Fruit fly (Drosophila melanogaster): ENCODE results near the gene Nepl6.

Gene Nepl6

DNA sequence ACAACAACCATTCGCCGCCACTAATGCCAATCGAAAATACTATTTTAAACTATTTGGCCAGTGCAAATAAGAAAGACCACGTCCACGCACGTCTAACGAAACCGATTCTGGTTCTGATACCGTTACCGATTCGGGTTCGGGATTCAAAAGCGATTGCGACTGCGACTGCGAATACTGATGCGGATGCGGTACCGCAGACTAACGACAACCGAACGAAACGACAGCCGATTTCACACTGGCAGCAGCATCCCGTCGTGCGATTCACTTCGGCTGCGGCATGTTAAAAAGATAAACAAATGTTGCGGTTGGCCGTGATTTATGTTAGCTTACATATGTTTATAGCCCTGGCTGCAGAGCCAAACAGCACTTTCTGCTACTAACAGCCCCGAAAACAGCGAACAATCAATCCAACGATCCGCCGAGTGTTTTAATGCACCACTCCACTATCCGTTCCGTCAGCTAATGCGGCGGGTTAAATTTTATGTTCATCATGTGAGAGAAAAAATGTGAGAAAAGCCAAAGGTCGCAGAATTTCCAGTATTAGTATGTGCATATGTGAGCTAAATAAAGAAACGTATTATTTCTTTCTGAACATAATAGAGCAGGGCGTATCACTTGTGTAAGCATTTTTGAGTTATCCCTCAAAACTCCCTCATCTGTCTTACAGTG is 25.9 kb upstream of the Nepl6 start, which contains the start of gene DIP-epsilon:
Gene DIP-epsilon, minus strand, starts transcription at position 238 of the 669 bp plus-strand sequence.
- no peak for TF ChIP-seq Clk (GFP tag; optimal IDR thresholded peaks at IDR 0.05)
- TF ChIP-seq ovo (GFP tag; optimal IDR thresholded peaks at IDR 0.05) = no peak
- TF ChIP-seq CG1620 (GFP tag; optimal IDR thresholded peaks at IDR 0.05) = no peak
- TF ChIP-seq CG12768 (GFP tag; optimal IDR thresholded peaks at IDR 0.05) = no peak

DNA sequence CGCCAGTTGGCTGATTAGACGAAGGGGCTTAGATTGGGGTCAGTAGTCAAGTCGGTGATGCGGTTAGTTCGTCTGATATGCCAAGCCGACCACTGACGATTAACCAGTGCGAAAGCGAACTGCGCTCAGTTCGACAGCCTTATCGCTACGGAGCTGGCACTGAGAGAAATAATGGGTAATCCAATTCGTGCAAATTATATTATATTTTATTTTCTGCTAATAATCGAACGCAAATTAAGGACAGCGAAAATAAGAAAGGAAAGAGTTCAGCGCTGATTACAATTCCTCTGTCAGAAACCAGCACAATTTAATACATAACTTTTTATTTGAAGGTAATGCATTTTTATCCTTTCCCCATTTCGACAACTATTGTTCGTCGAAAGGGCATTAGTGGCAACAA is 11.8 kb upstream of the Nepl6 start, which contains the start of gene CG42369:
Gene CG42369, minus strand, starts transcription at position 101 of the 400 bp plus-strand sequence.
- TF ChIP-seq CG5204 (GFP tag; optimal IDR thresholded peaks at IDR 0.05) (no peak), CG12768 (GFP tag; optimal IDR thresholded peaks at IDR 0.05) (no peak), ovo (GFP tag; optimal IDR thresholded peaks at IDR 0.05) (no peak), Crg-1 (GFP tag; optimal IDR thresholded peaks at IDR 0.05) (no peak), toe (GFP tag; optimal IDR thresholded peaks at IDR 0.05) (no peak), tj (GFP tag; optimal IDR thresholded peaks at IDR 0.05) (no peak), kay (GFP tag; ENCODE audit: borderline replicate concordance) (no peak), cnc (optimal IDR thresholded peaks at IDR 0.05) (no peak), Hr96 (GFP tag; optimal IDR thresholded peaks at IDR 0.05) (no peak), Clk (GFP tag; optimal IDR thresholded peaks at IDR 0.05) (no peak)

DNA sequence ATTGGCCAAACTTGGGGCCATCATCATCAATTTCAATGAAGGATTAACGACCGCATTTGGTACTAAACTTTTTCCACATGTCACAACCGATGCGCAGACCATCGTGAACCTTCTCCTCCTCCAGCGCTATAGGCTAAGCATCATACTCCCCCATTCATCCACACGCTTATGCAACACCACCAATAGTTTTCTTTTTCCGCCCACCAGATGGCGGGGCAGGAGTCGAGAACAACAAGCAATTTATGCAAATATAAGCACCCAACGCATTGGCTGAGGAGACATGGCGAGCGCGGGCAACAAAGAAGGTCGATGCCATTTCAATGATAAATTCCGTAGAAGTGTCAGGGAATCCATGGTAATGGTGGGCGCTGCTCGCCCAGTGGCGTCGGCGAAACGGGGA is 6.2 kb upstream of the Nepl6 start:
- TF ChIP-seq Clk (GFP tag; optimal IDR thresholded peaks at IDR 0.05) = no peak
- TF ChIP-seq tj (GFP tag; optimal IDR thresholded peaks at IDR 0.05) = no peak

- no peak for TF ChIP-seq CG12768 (GFP tag; optimal IDR thresholded peaks at IDR 0.05)
- TF ChIP-seq CG33017 (tag; optimal IDR thresholded peaks at IDR 0.05) = no peak
- TF ChIP-seq CG7045 (GFP tag; optimal IDR thresholded peaks at IDR 0.05) = no peak
These were observed 1.8 kb upstream of the Nepl6 start for dm6 chr2L:6387068-6387467.

DNA sequence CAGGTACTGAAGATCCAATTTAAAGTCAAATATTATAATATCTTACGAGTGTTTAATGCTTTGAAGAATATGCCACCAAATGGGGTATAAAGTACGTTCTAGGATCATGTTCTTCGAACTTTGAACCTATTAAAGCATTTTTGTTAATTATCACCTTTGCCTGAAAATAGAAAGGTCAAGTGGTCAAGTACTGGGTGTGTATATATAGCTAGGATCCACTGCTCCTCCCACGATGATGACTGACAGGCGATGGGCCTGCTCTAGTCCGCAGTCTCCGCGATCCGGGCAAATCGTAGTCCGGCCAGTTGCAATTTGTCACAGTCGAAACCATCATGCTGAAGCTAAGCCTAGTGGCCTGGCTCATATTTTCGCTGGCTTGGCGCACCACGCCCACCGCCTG is 4.3 kb downstream of the Nepl6 start, which contains the start of gene Nepl5:
Gene Nepl5, plus strand, starts transcription at position 301 of the 400 bp plus-strand sequence.
- TF ChIP-seq cic (GFP tag; optimal IDR thresholded peaks at IDR 0.05) = no peak
- no peak for TF ChIP-seq kay (GFP tag; ENCODE audit: borderline replicate concordance)
- TF ChIP-seq CG12768 (GFP tag; optimal IDR thresholded peaks at IDR 0.05) = no peak
- no peak for TF ChIP-seq CG1620 (GFP tag; optimal IDR thresholded peaks at IDR 0.05)
- no peak for TF ChIP-seq cnc (optimal IDR thresholded peaks at IDR 0.05)
- no peak for TF ChIP-seq ovo (GFP tag; optimal IDR thresholded peaks at IDR 0.05)
- no peak for TF ChIP-seq Crg-1 (GFP tag; optimal IDR thresholded peaks at IDR 0.05)
- no peak for TF ChIP-seq CG11617 (GFP tag; optimal IDR thresholded peaks at IDR 0.05)
- TF ChIP-seq Hr96 (GFP tag; optimal IDR thresholded peaks at IDR 0.05) = no peak
- no peak for TF ChIP-seq CG7045 (GFP tag; optimal IDR thresholded peaks at IDR 0.05)
- no peak for TF ChIP-seq bab1 (GFP tag; optimal IDR thresholded peaks at IDR 0.05)
- TF ChIP-seq Mnt (GFP tag; optimal IDR thresholded peaks at IDR 0.05) = no peak
- no peak for TF ChIP-seq Clk (GFP tag; optimal IDR thresholded peaks at IDR 0.05)
- no peak for TF ChIP-seq CG5204 (GFP tag; optimal IDR thresholded peaks at IDR 0.05)
- no peak for TF ChIP-seq CG14711 (tag; optimal IDR thresholded peaks at IDR 0.05)
- TF ChIP-seq tj (GFP tag; optimal IDR thresholded peaks at IDR 0.05) = no peak
- TF ChIP-seq CG7101 (tag; optimal IDR thresholded peaks at IDR 0.05) = no peak
- no peak for TF ChIP-seq toe (GFP tag; optimal IDR thresholded peaks at IDR 0.05)

dm6 chr2L:6379197-6379596 is 6.1 kb downstream of the Nepl6 start:
- TF ChIP-seq tj (GFP tag; optimal IDR thresholded peaks at IDR 0.05) = no peak
- TF ChIP-seq Mnt (GFP tag; optimal IDR thresholded peaks at IDR 0.05) = no peak
- no peak for TF ChIP-seq CG14711 (tag; optimal IDR thresholded peaks at IDR 0.05)
- no peak for TF ChIP-seq Hr96 (GFP tag; optimal IDR thresholded peaks at IDR 0.05)
- no peak for TF ChIP-seq Crg-1 (GFP tag; optimal IDR thresholded peaks at IDR 0.05)
- TF ChIP-seq cnc (optimal IDR thresholded peaks at IDR 0.05) = no peak

DNA sequence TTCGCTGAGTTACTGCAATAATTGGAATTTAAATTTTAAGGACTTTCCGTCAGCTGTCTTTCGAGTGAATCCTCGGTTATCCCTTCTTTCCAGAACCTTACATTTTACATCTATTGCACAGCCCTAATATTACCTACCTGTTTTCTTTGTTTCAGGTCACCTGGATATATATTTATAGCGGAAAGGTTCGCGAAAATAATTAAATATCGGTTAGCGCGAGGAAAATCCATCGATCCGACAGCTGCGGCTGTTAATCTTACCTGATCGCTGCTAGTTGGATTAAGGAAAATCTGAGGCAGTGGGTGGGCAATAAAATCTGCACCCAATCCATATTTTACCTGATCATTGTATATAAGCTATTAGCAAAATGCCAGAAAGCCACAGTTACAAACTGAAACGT is 12.2 kb downstream of the Nepl6 start:
- TF ChIP-seq CG11617 (GFP tag; optimal IDR thresholded peaks at IDR 0.05) (no peak), cnc (optimal IDR thresholded peaks at IDR 0.05) (no peak), CG14711 (tag; optimal IDR thresholded peaks at IDR 0.05) (no peak), ovo (GFP tag; optimal IDR thresholded peaks at IDR 0.05) (no peak), kay (GFP tag; ENCODE audit: borderline replicate concordance) (no peak), bab1 (GFP tag; optimal IDR thresholded peaks at IDR 0.05) (no peak), pad (GFP tag; optimal IDR thresholded peaks at IDR 0.05) (no peak), Mnt (GFP tag; optimal IDR thresholded peaks at IDR 0.05) (no peak)

DNA sequence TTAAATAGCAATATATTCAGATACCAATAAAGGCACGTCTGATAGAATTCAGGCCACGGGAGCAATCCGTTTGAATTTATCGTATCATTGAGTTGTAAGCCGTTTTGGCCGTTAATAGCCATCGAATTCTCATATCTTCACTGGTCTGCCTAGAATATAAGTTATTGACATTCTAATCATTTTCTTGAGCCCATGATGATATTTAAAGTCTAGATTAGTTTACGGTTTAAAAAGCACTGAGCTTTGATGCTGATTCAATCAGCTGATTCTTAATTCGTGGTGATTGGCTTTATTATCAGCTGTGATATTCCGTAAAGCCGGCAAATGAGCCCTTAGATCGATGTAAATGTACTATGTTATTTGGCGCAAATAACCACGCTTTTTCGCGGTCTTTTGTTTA is 13.2 kb downstream of the Nepl6 start, which contains the start of gene slam:
Gene slam, plus strand, starts transcription at position 301 of the 400 bp plus-strand sequence.
- TF ChIP-seq CG7045 (GFP tag; optimal IDR thresholded peaks at IDR 0.05) (no peak), CG33017 (tag; optimal IDR thresholded peaks at IDR 0.05) (no peak), pad (GFP tag; optimal IDR thresholded peaks at IDR 0.05) (no peak), CG12768 (GFP tag; optimal IDR thresholded peaks at IDR 0.05) (no peak), CG11617 (GFP tag; optimal IDR thresholded peaks at IDR 0.05) (no peak), tj (GFP tag; optimal IDR thresholded peaks at IDR 0.05) (no peak), kay (GFP tag; ENCODE audit: borderline replicate concordance) (no peak), Crg-1 (GFP tag; optimal IDR thresholded peaks at IDR 0.05) (no peak), Clk (GFP tag; optimal IDR thresholded peaks at IDR 0.05) (no peak), bab1 (GFP tag; optimal IDR thresholded peaks at IDR 0.05) (no peak), CG7101 (tag; optimal IDR thresholded peaks at IDR 0.05) (no peak), Hr96 (GFP tag; optimal IDR thresholded peaks at IDR 0.05) (no peak), ovo (GFP tag; optimal IDR thresholded peaks at IDR 0.05) (no peak), cic (GFP tag; optimal IDR thresholded peaks at IDR 0.05) (no peak), CG14711 (tag; optimal IDR thresholded peaks at IDR 0.05) (no peak), Mnt (GFP tag; optimal IDR thresholded peaks at IDR 0.05) (no peak), CG1620 (GFP tag; optimal IDR thresholded peaks at IDR 0.05) (no peak)
